Worm (Caenorhabditis elegans) whole organism, L4/young adult: ENCODE results near the gene srd-54.

ENCODE experiments used
- W03F9.2 ChIP-seq: fragments of 150-350 bp; optimal IDR thresholded peaks from 2 replicates; lab custom pipeline; 2014; ENCODE audit warnings: missing biosample characterization, missing genetic modification characterization
- him-1 ChIP-seq: sonication (generic microtip); optimal IDR thresholded peaks from 2 replicates; lab custom pipeline; 2016; ENCODE audit warnings: missing genotype, missing genetic modification reagents, missing genetic modification characterization, missing compliant biosample characterization

- TF ChIP-seq W03F9.2 (tag; lab: Kevin White, UChicago), result no peak
- TF ChIP-seq him-1 (tag; lab: Kevin White, UChicago), result no peak
Measured at ce11 chrII:7405262-7405661, 27.2 kb upstream of the srd-54 start.
